Fruit fly (Drosophila melanogaster) whole organism, embryonic: ENCODE results near the gene CG33770.

ENCODE experiments used
- Abd-B ChIP-seq: fragments of 200-800 bp; sonication (Bioruptor generic); optimal IDR thresholded peaks from 2 replicates; lab custom pipeline; 2018; ENCODE audit warnings: missing biosample characterization, mild to moderate bottlenecking, missing genetic modification characterization, moderate library complexity
- CG11456 ChIP-seq: fragments of 200-800 bp; sonication (Bioruptor generic); IDR thresholded peaks from 3 replicates; pipeline ENCODE4 v1.3.6; 2022; ENCODE audit warnings: missing biosample characterization, missing genetic modification characterization
- CG11560 ChIP-seq: fragments of 200-800 bp; sonication (Bioruptor generic); IDR thresholded peaks from 3 replicates; pipeline ENCODE4 v1.3.6; 2022; ENCODE audit warnings: missing biosample characterization, missing genetic modification characterization
- CG12942 ChIP-seq: fragments of 200-800 bp; sonication (Bioruptor generic); optimal IDR thresholded peaks from 3 replicates; lab custom pipeline; 2016; ENCODE audit warnings: missing biosample characterization, missing genetic modification characterization
- CG1647 ChIP-seq: fragments of 200-800 bp; sonication (Bioruptor generic); optimal IDR thresholded peaks from 3 replicates; lab custom pipeline; 2016; ENCODE audit warnings: missing biosample characterization, missing genetic modification characterization
- CG32532 ChIP-seq: fragments of 200-800 bp; sonication (Bioruptor generic); IDR thresholded peaks from 2 replicates; pipeline ENCODE4 v1.3.6; 2022; ENCODE audit warnings: missing biosample characterization, missing genetic modification characterization
- CG33213 ChIP-seq: fragments of 200-800 bp; sonication (Bioruptor generic); optimal IDR thresholded peaks from 3 replicates; lab custom pipeline; 2016; ENCODE audit warnings: missing biosample characterization, missing genetic modification characterization
- CG34224 ChIP-seq: fragments of 200-800 bp; sonication (Bioruptor generic); IDR thresholded peaks from 3 replicates; pipeline ENCODE4 v1.3.6; 2022; ENCODE audit warnings: missing biosample characterization, missing genetic modification characterization; ENCODE audit not compliant: partially characterized antibody
- CG3838 ChIP-seq: fragments of 200-800 bp; sonication (Bioruptor generic); optimal IDR thresholded peaks from 3 replicates; lab custom pipeline; 2016; ENCODE audit warnings: missing biosample characterization, missing genetic modification characterization
- CG4282 ChIP-seq: fragments of 200-800 bp; sonication (Bioruptor generic); optimal IDR thresholded peaks from 2 replicates; lab custom pipeline; 2016; ENCODE audit warnings: missing biosample characterization, missing genetic modification characterization
- CG6689 ChIP-seq: fragments of 200-800 bp; sonication (Bioruptor generic); IDR thresholded peaks from 2 replicates; pipeline ENCODE4 v1.3.6; 2022; ENCODE audit warnings: missing biosample characterization, missing genetic modification characterization
- CG6813 ChIP-seq: fragments of 200-800 bp; sonication (Bioruptor generic); optimal IDR thresholded peaks from 2 replicates; lab custom pipeline; 2017; ENCODE audit warnings: missing biosample characterization, missing genetic modification characterization, mild to moderate bottlenecking, moderate library complexity, missing genetic modification reagents
- CG8944 ChIP-seq: fragments of 200-800 bp; sonication (Bioruptor generic); optimal IDR thresholded peaks from 3 replicates; lab custom pipeline; 2016; ENCODE audit warnings: missing biosample characterization, missing genetic modification characterization
- Dad ChIP-seq: fragments of 200-800 bp; sonication (Bioruptor generic); optimal IDR thresholded peaks from 3 replicates; lab custom pipeline; 2016; ENCODE audit warnings: missing biosample characterization, missing genetic modification characterization
- Dll ChIP-seq: fragments of 200-800 bp; sonication (Bioruptor generic); IDR thresholded peaks from 4 replicates; pipeline ENCODE4 v1.3.6; 2022; ENCODE audit warnings: missing biosample characterization, missing genetic modification characterization; ENCODE audit not compliant: partially characterized antibody
- Fer2 ChIP-seq: fragments of 200-800 bp; sonication (Bioruptor generic); optimal IDR thresholded peaks from 2 replicates; lab custom pipeline; 2018; ENCODE audit warnings: missing biosample characterization, mild to moderate bottlenecking, missing genetic modification characterization, moderate library complexity
- Meics ChIP-seq: fragments of 200-800 bp; sonication (Bioruptor generic); optimal IDR thresholded peaks from 2 replicates; lab custom pipeline; 2017; ENCODE audit warnings: missing biosample characterization, mild to moderate bottlenecking, missing genetic modification characterization
- Poxn ChIP-seq: fragments of 200-800 bp; sonication (Bioruptor generic); IDR thresholded peaks from 2 replicates; pipeline ENCODE4 v1.3.6; 2022; ENCODE audit warnings: missing biosample characterization, missing genetic modification characterization
- Six4 ChIP-seq: fragments of 200-800 bp; sonication (Bioruptor generic); optimal IDR thresholded peaks from 2 replicates; lab custom pipeline; 2016; ENCODE audit warnings: missing biosample characterization, missing genetic modification characterization
- Tbp ChIP-seq: fragments of >200 bp; optimal IDR thresholded peaks from 2 replicates; lab custom pipeline; 2018; ENCODE audit warnings: missing biosample characterization, missing genetic modification characterization
- ato ChIP-seq: fragments of 200-800 bp; sonication (Bioruptor generic); IDR thresholded peaks from 2 replicates; pipeline ENCODE4 v1.3.6; 2022; ENCODE audit warnings: missing biosample characterization, missing genetic modification characterization; ENCODE audit not compliant: partially characterized antibody
- bcd ChIP-seq: fragments of 200-800 bp; sonication (Bioruptor generic); optimal IDR thresholded peaks from 2 replicates; lab custom pipeline; 2017; ENCODE audit warnings: missing biosample characterization, mild to moderate bottlenecking, missing genetic modification characterization
- bsh ChIP-seq, 2 experiments: fragments of 200-800 bp; sonication (Bioruptor generic); optimal IDR thresholded peaks; 2 replicates each; lab custom pipeline; 2017 to 2018; ENCODE audit warnings: mild to moderate bottlenecking in 2 of 2, missing biosample characterization in 2 of 2, missing genetic modification characterization in 2 of 2, moderate library complexity in 1 of 2
- caup ChIP-seq: fragments of 200-800 bp; sonication (Bioruptor generic); optimal IDR thresholded peaks from 3 replicates; lab custom pipeline; 2017; ENCODE audit warnings: missing biosample characterization, mild to moderate bottlenecking, missing genetic modification characterization, moderate library complexity; ENCODE audit not compliant: severe bottlenecking
- chn ChIP-seq: fragments of 200-800 bp; sonication (Bioruptor generic); optimal IDR thresholded peaks from 2 replicates; lab custom pipeline; 2016; ENCODE audit warnings: missing biosample characterization, missing genetic modification characterization
- croc ChIP-seq: fragments of 200-800 bp; sonication (Bioruptor generic); conservative IDR thresholded peaks from 3 replicates; pipeline ENCODE4 v1.3.6; 2022; ENCODE audit warnings: missing biosample characterization, missing genetic modification characterization
- crol ChIP-seq: fragments of 200-800 bp; sonication (Bioruptor generic); IDR thresholded peaks from 2 replicates; pipeline ENCODE4 v1.3.6; 2022; ENCODE audit warnings: missing biosample characterization, missing genetic modification characterization
- dmrt11E ChIP-seq: fragments of 200-800 bp; sonication (Bioruptor generic); optimal IDR thresholded peaks from 3 replicates; lab custom pipeline; 2018; ENCODE audit warnings: missing biosample characterization, mild to moderate bottlenecking, missing genetic modification characterization, moderate library complexity
- exex ChIP-seq: fragments of 200-800 bp; sonication (Bioruptor generic); optimal IDR thresholded peaks from 4 replicates; lab custom pipeline; 2018; ENCODE audit warnings: missing biosample characterization, mild to moderate bottlenecking, missing genetic modification characterization, moderate library complexity
- her ChIP-seq: fragments of 200-800 bp; sonication (Bioruptor generic); optimal IDR thresholded peaks from 2 replicates; lab custom pipeline; 2016; ENCODE audit warnings: missing biosample characterization, missing genetic modification characterization
- jumu ChIP-seq: fragments of 200-800 bp; sonication (Bioruptor generic); optimal IDR thresholded peaks from 3 replicates; lab custom pipeline; 2016; ENCODE audit warnings: missing biosample characterization, missing genetic modification characterization
- lilli ChIP-seq: fragments of 200-800 bp; sonication (Bioruptor generic); optimal IDR thresholded peaks from 3 replicates; lab custom pipeline; 2016; ENCODE audit warnings: missing biosample characterization, missing genetic modification characterization
- mirr ChIP-seq: fragments of 200-800 bp; sonication (Bioruptor generic); optimal IDR thresholded peaks from 3 replicates; lab custom pipeline; 2018; ENCODE audit warnings: missing biosample characterization, mild to moderate bottlenecking, missing genetic modification characterization
- pros ChIP-seq: fragments of 200-800 bp; sonication (Bioruptor generic); optimal IDR thresholded peaks from 3 replicates; lab custom pipeline; 2019; ENCODE audit warnings: missing biosample characterization, mild to moderate bottlenecking, missing genetic modification characterization, moderate library complexity
- pum ChIP-seq: fragments of 200-800 bp; sonication (Bioruptor generic); optimal IDR thresholded peaks from 2 replicates; lab custom pipeline; 2016; ENCODE audit warnings: missing biosample characterization, missing genetic modification characterization
- sob ChIP-seq: fragments of 200-800 bp; sonication (Bioruptor generic); IDR thresholded peaks from 2 replicates; pipeline ENCODE4 v1.3.6; 2022; ENCODE audit warnings: missing biosample characterization, missing genetic modification characterization
- sqz ChIP-seq: fragments of 200-800 bp; sonication (Bioruptor generic); optimal IDR thresholded peaks from 3 replicates; lab custom pipeline; 2018; ENCODE audit warnings: missing biosample characterization, mild to moderate bottlenecking, missing genetic modification characterization
- tin ChIP-seq: fragments of 200-800 bp; sonication (Bioruptor generic); optimal IDR thresholded peaks from 3 replicates; lab custom pipeline; 2016; ENCODE audit warnings: missing biosample characterization, missing genetic modification characterization
- usp ChIP-seq: fragments of >200 bp; optimal IDR thresholded peaks from 2 replicates; lab custom pipeline; 2017; ENCODE audit warnings: missing biosample characterization, missing genetic modification characterization
- zfh2 ChIP-seq: fragments of 200-800 bp; sonication (Bioruptor generic); optimal IDR thresholded peaks from 2 replicates; lab custom pipeline; 2016; ENCODE audit warnings: missing biosample characterization, missing genetic modification characterization

Gene CG33770

dm6 chr3L:22646863-22647262 is 1.6 kb upstream of the CG33770 start, which contains the start of gene CG33768:
CG33768 (plus strand) TSS chr3L:22647163.
- no peak for TF ChIP-seq CG3838 (GFP tag; lab: Kevin White, UChicago)
- TF ChIP-seq Fer2 (tag; lab: Kevin White, UChicago), result no peak
- TF ChIP-seq ato (GFP tag; lab: Robert Waterston, UW), result no peak
- TF ChIP-seq croc (GFP tag; lab: Robert Waterston, UW), result no peak
- TF ChIP-seq CG32532 (GFP tag; lab: Robert Waterston, UW), result no peak

- no peak for TF ChIP-seq sob (GFP tag; lab: Robert Waterston, UW)
- TF ChIP-seq CG6689 (GFP tag; lab: Robert Waterston, UW), result no peak
- no peak for TF ChIP-seq zfh2 (GFP tag; lab: Kevin White, UChicago)
- no peak for TF ChIP-seq Dll (GFP tag; lab: Robert Waterston, UW)
- no peak for TF ChIP-seq CG33213 (GFP tag; lab: Kevin White, UChicago)
- TF ChIP-seq her (GFP tag; lab: Kevin White, UChicago), result no peak
- TF ChIP-seq, all 482 proteins: peak for 0
Measured at dm6 chr3L:22647627-22648026, 845 bp upstream of the CG33770 start, which contains the start of gene CG33769. CG33769 (plus strand) TSS chr3L:22647927.

dm6 chr3L:22649096-22649495 is 624 bp downstream of the CG33770 start, which contains the start of gene CG33771:
CG33771 (plus strand) TSS chr3L:22649396.
- TF ChIP-seq exex (no peak), bsh (GFP tag; optimal IDR thresholded peaks at IDR 0.05; lab: Kevin White, UChicago) (no peak), crol (no peak), pros (no peak), CG11560 (tag; lab: Robert Waterston, UW) (no peak), Tbp (no peak), CG8944 (GFP tag; lab: Kevin White, UChicago) (no peak), mirr (GFP tag; lab: Kevin White, UChicago) (no peak), CG1647 (no peak), Six4 (GFP tag; lab: Kevin White, UChicago) (no peak), caup (GFP tag; lab: Kevin White, UChicago) (no peak), bcd (GFP tag; lab: Kevin White, UChicago) (no peak), tin (GFP tag; lab: Kevin White, UChicago) (no peak), chn (GFP tag; lab: Kevin White, UChicago) (no peak), CG34224 (no peak), CG6813 (GFP tag; lab: Kevin White, UChicago) (no peak), sqz (GFP tag; lab: Kevin White, UChicago) (no peak), dmrt11E (tag; lab: Kevin White, UChicago) (no peak)

- no peak for TF ChIP-seq CG11456 (GFP tag; lab: Robert Waterston, UW)
- no peak for TF ChIP-seq Abd-B (GFP tag; lab: Kevin White, UChicago)
- no peak for TF ChIP-seq CG12942 (GFP tag; lab: Kevin White, UChicago)
- no peak for TF ChIP-seq Poxn
- no peak for TF ChIP-seq lilli (GFP tag; lab: Kevin White, UChicago)
- no peak for TF ChIP-seq usp (GFP tag; lab: Kevin White, UChicago)
- TF ChIP-seq CG4282 (GFP tag; lab: Kevin White, UChicago), result no peak
- no peak for TF ChIP-seq Meics (GFP tag; lab: Kevin White, UChicago)
- TF ChIP-seq pum (GFP tag; lab: Kevin White, UChicago), result no peak
- no peak for TF ChIP-seq Dad (GFP tag; lab: Kevin White, UChicago)
- no peak for TF ChIP-seq jumu
Measured at dm6 chr3L:22652425-22652824, 4.0 kb downstream of the CG33770 start, which contains the start of gene CG33772. CG33772 (minus strand) TSS chr3L:22652525.
